Fruit fly (Drosophila melanogaster) whole organism: Measurements from ENCODE around the gene CG5877.

ENCODE experiments used
- Dll ChIP-seq: fragments of >200 bp; optimal IDR thresholded peaks from 2 replicates; lab custom pipeline; 2017
- EcR ChIP-seq, 2 experiments: fragments of >200 bp; optimal IDR thresholded peaks; 2 replicates each; lab custom pipeline; 2017; ENCODE audit warnings: missing biosample characterization in 2 of 2, missing genetic modification characterization in 2 of 2, missing genetic modification reagents in 2 of 2
- pan ChIP-seq: fragments of >200 bp; optimal IDR thresholded peaks from 2 replicates; lab custom pipeline; 2017
- psq ChIP-seq: fragments of >200 bp; optimal IDR thresholded peaks from 2 replicates; lab custom pipeline; 2017
- usp ChIP-seq: fragments of >200 bp; optimal IDR thresholded peaks from 2 replicates; lab custom pipeline; 2017; ENCODE audit warnings: missing biosample characterization, missing genetic modification characterization, mixed read lengths

DNA sequence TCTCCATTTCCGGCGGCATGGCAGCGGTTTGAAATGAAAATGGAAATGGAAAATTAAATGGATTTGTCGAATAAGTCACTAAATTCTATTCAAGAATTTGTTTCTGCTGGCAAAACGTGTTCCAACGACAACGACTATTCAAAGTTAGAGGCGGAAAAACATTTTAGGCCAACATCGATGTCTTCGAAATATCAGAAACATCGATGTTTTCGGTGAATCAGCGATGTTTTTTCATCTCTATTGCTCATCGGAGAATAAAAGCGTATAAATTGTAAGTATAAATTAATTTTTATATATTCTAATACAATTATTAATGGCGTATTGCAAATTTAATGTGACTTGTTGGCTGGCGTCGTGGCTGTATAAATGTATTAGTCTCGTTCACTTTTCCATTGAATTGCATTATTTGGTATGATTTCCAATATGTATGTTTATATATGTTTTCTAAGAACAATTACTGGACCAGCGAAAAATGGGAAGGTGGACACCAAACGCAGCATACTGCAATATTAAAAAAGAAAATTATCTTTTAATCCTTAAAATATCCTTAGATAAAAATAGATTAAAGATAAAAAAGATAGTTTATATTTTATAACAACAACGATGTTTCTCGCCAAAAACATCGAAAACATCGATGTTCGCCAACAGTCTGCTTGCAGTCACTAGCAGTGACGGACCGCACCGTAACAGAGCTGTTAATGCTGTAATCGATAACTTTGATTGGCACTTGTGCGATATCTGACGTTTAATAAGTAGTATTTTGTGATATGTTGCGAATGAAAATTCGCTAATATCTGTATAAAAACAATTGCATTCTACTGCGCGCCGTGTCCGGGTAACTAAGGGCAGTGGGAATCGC is 51.9 kb downstream of the CG5877 start, which contains the start of the genes CG12608 and Prp5:
- TF ChIP-seq pan (lab: Kevin White, UChicago) (no peak), psq (lab: Kevin White, UChicago) (no peak), usp (no peak), Dll (lab: Kevin White, UChicago) (no peak), EcR (GFP tag; optimal IDR thresholded peaks at IDR 0.05; lab: Kevin White, UChicago) (no peak)
